Worm (Caenorhabditis elegans): Measurements from ENCODE around the gene rpl-35.

Gene rpl-35

ce11 chrIII:7891573-7892306, 36.8 kb downstream of the rpl-35 start, which contains the start of the genes ZK688.5 and fahd-1 (continued):
- TF ChIP-seq zip-11 (GFP tag; IDR thresholded peaks at IDR 0.05): no peak
- TF ChIP-seq hmg-1.1 (GFP tag; IDR thresholded peaks at IDR 0.05): peak; percentile 92
- TF ChIP-seq ctbp-1 (GFP tag; IDR thresholded peaks at IDR 0.05): peak; percentile 57
- no peak for TF ChIP-seq vab-7 (GFP tag; IDR thresholded peaks at IDR 0.05)
- peak in 1 of 2 experiments; percentile 68 for TF ChIP-seq hif-1 (tag; optimal IDR thresholded peaks at IDR 0.05)
- TF ChIP-seq arid-1 (GFP tag; conservative IDR thresholded peaks at IDR 0.05): peak; percentile 47; the same call in 1 of the 2 replicates
- no peak for TF ChIP-seq ZK337.2 (GFP tag; IDR thresholded peaks at IDR 0.05)
- no peak for TF ChIP-seq R02D3.7 (tag; optimal IDR thresholded peaks at IDR 0.05)
- peak; percentile 78 for TF ChIP-seq nhr-11 (tag; optimal IDR thresholded peaks at IDR 0.05)
- TF ChIP-seq mdl-1 (tag; optimal IDR thresholded peaks at IDR 0.05): peak; percentile 68 to 94
- 0 out of 2 replicates have a peak, but pooled peaks have one; percentile 25 for TF ChIP-seq php-3 (GFP tag; IDR thresholded peaks at IDR 0.05)
- no peak for TF ChIP-seq madf-5 (GFP tag; IDR thresholded peaks at IDR 0.05)
- no peak for TF ChIP-seq mdt-29 (GFP tag; IDR thresholded peaks at IDR 0.05)
- no peak for TF ChIP-seq D1046.2 (GFP tag; IDR thresholded peaks at IDR 0.05)
- TF ChIP-seq duxl-1 (tag; optimal IDR thresholded peaks at IDR 0.05; ENCODE audit: poor library complexity): no peak
- TF ChIP-seq pqm-1 (tag; optimal IDR thresholded peaks at IDR 0.05): peak; percentile 48
- peak; percentile 65 for TF ChIP-seq aha-1 (tag)
- no peak for TF ChIP-seq F44E2.7 (GFP tag; IDR thresholded peaks at IDR 0.05)
- peak; percentile 85 for TF ChIP-seq nhr-25 (tag; optimal IDR thresholded peaks at IDR 0.05; ENCODE audit: borderline replicate concordance, insufficient read depth)
- TF ChIP-seq aly-2 (tag; optimal IDR thresholded peaks at IDR 0.05): no peak
- no peak for TF ChIP-seq F37D6.2 (tag; optimal IDR thresholded peaks at IDR 0.05)
- TF ChIP-seq zag-1 (tag; optimal IDR thresholded peaks at IDR 0.05): no peak
- no peak for TF ChIP-seq ceh-32 (tag; optimal IDR thresholded peaks at IDR 0.05; ENCODE audit: poor library complexity)
- TF ChIP-seq dve-1 (tag; optimal IDR thresholded peaks at IDR 0.05; ENCODE audit: insufficient read depth): peak; percentile 75
- no peak for TF ChIP-seq ceh-28 (tag; optimal IDR thresholded peaks at IDR 0.05)
- TF ChIP-seq nhr-111 (GFP tag; optimal IDR thresholded peaks at IDR 0.05): no peak
- TF ChIP-seq Y105C5A.15 (GFP tag; IDR thresholded peaks at IDR 0.05): no peak
- TF ChIP-seq jun-1 (tag; optimal IDR thresholded peaks at IDR 0.05): no peak

ce11 chrIII:7892333-7892732, 37.4 kb downstream of the rpl-35 start:
- TF ChIP-seq ceh-28 (tag; optimal IDR thresholded peaks at IDR 0.05) (no peak), mep-1 (tag; optimal IDR thresholded peaks at IDR 0.05) (no peak), unc-62 (GFP tag; optimal IDR thresholded peaks at IDR 0.05 in 1 of 2) (peak in 1 of 2 experiments; percentile 79), unc-62 (tag; optimal IDR thresholded peaks at IDR 0.05) (no peak), hlh-30 (tag; optimal IDR thresholded peaks at IDR 0.05; ENCODE audit: insufficient read depth) (peak; percentile 12), Y5F2A.4 (GFP tag; optimal IDR thresholded peaks at IDR 0.05) (no peak), zfp-3 (GFP tag; conservative IDR thresholded peaks at IDR 0.05) (no peak), ceh-44 (GFP tag; IDR thresholded peaks at IDR 0.05) (no peak)

ce11 chrIII:7893224-7893623, 38.3 kb downstream of the rpl-35 start:
- TF ChIP-seq mes-2 (tag; optimal IDR thresholded peaks at IDR 0.05; ENCODE audit: poor library complexity, severe bottlenecking) (no peak), lim-7 (GFP tag; IDR thresholded peaks at IDR 0.05) (no peak), madf-9 (GFP tag; conservative IDR thresholded peaks at IDR 0.05) (no peak), aly-2 (tag; optimal IDR thresholded peaks at IDR 0.05) (no peak), tra-1 (GFP tag; IDR thresholded peaks at IDR 0.05) (no peak), ztf-11 (tag; optimal IDR thresholded peaks at IDR 0.05) (no peak), nhr-77 (tag; optimal IDR thresholded peaks at IDR 0.05) (no peak), duxl-1 (tag; optimal IDR thresholded peaks at IDR 0.05; ENCODE audit: poor library complexity) (no peak)

All from whole organism, L4 larva.